Worm (Caenorhabditis elegans): ENCODE measurements around the gene nex-1.

DNA sequence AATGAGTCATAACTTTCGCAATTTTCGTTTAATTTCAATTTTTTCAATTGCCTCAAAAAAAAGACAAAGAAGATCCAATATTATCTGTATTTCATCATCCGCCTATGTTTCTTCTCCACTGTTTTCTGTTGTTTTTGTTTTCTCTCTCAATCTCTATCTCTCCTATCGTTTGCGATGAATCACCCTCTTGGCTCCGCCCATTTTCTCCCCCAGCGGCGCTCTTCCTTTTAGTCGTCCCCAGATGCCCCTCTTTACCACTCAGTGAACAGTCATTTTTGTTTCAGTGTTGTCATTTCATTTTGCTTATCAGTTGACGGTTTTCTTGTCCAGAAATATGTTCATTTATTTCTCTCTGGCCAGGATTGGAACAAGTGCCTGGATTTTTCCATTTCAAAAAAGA lies 513 bp upstream of the nex-1 start:
- TF ChIP-seq nhr-28 (tag; optimal IDR thresholded peaks at IDR 0.05): no peak
- TF ChIP-seq ztf-4 (tag; optimal IDR thresholded peaks at IDR 0.05): no peak
- TF ChIP-seq nhr-237 (tag; optimal IDR thresholded peaks at IDR 0.05): no peak
- TF ChIP-seq ztf-11 (tag; optimal IDR thresholded peaks at IDR 0.05): no peak

Measured in whole organism, L1 larva.